Worm (Caenorhabditis elegans): ENCODE results near the gene chtb-3.

The chtb-3 gene

ce11 chrX:6311391-6311790 is 8.1 kb downstream of the chtb-3 start, which contains the start of gene npr-38:
TSS of gene npr-38 (plus strand) at chrX:6311691.
- TF ChIP-seq dmd-9 (GFP tag; IDR thresholded peaks at IDR 0.05) (no peak), ctbp-1 (GFP tag; IDR thresholded peaks at IDR 0.05) (no peak), F44E2.7 (GFP tag; IDR thresholded peaks at IDR 0.05) (no peak), ceh-28 (tag; optimal IDR thresholded peaks at IDR 0.05) (no peak), Y48G9A.11 (GFP tag; IDR thresholded peaks at IDR 0.05) (no peak), fkh-10 (GFP tag; optimal IDR thresholded peaks at IDR 0.05) (no peak), unc-62 (GFP tag; optimal IDR thresholded peaks at IDR 0.05 in 1 of 2) (no peak), unc-62 (tag; optimal IDR thresholded peaks at IDR 0.05) (no peak), pha-4 (GFP tag; IDR thresholded peaks at IDR 0.05) (no peak), pha-4 (tag; optimal IDR thresholded peaks at IDR 0.05) (no peak)

ce11 chrX:6299641-6300240 is 19.7 kb downstream of the chtb-3 start, which contains the start of gene cest-16:
TSS of gene cest-16 (plus strand) at chrX:6299942.
- TF ChIP-seq nhr-25 (tag; optimal IDR thresholded peaks at IDR 0.05; ENCODE audit: borderline replicate concordance, insufficient read depth) (no peak), daf-19 (GFP tag; conservative IDR thresholded peaks at IDR 0.05) (no peak), unc-62 (GFP tag; optimal IDR thresholded peaks at IDR 0.05 in 1 of 2) (peak in 1 of 2 experiments; percentile 86), unc-62 (tag; optimal IDR thresholded peaks at IDR 0.05) (no peak)

- peak; percentile 99 for TF ChIP-seq nhr-42 (GFP tag; IDR thresholded peaks at IDR 0.05)
- peak; percentile 72 for TF ChIP-seq skn-1 (tag; optimal IDR thresholded peaks at IDR 0.05)
- 0 out of 2 replicates have a peak, but pooled peaks have one; percentile 83 for TF ChIP-seq daf-8 (GFP tag; IDR thresholded peaks at IDR 0.05)
- peak; percentile 92 for TF ChIP-seq Y105C5A.15 (GFP tag; IDR thresholded peaks at IDR 0.05)
- peak; percentile 99 for TF ChIP-seq duxl-1 (tag; optimal IDR thresholded peaks at IDR 0.05; ENCODE audit: poor library complexity)
- peak; percentile 98 for TF ChIP-seq lin-13 (GFP tag; optimal IDR thresholded peaks at IDR 0.05)
- peak; percentile 98 for TF ChIP-seq mes-2 (tag; optimal IDR thresholded peaks at IDR 0.05; ENCODE audit: poor library complexity, severe bottlenecking)
- peak; percentile 99 for TF ChIP-seq zag-1 (tag; optimal IDR thresholded peaks at IDR 0.05)
- peak; percentile 28 for TF ChIP-seq daf-12 (tag; optimal IDR thresholded peaks at IDR 0.05)
- TF ChIP-seq zip-11 (GFP tag; IDR thresholded peaks at IDR 0.05), result 0 out of 2 replicates have a peak, but pooled peaks have one; percentile 38
- TF ChIP-seq egl-43 (GFP tag; IDR thresholded peaks at IDR 0.05), result peak; percentile 100
- peak; percentile 56 for TF ChIP-seq cey-2 (tag; optimal IDR thresholded peaks at IDR 0.05; ENCODE audit: borderline replicate concordance, insufficient read depth)
- TF ChIP-seq spr-3 (GFP tag; optimal IDR thresholded peaks at IDR 0.05), result peak; percentile 99
- peak; percentile 100 for TF ChIP-seq nhr-77 (tag; optimal IDR thresholded peaks at IDR 0.05)
- TF ChIP-seq nhr-102 (tag; optimal IDR thresholded peaks at IDR 0.05), result peak; percentile 100
- TF ChIP-seq unc-39 (tag; optimal IDR thresholded peaks at IDR 0.05), result no peak
- TF ChIP-seq D1046.2 (GFP tag; IDR thresholded peaks at IDR 0.05), result peak; percentile 95
- peak; percentile 62 for TF ChIP-seq snpc-4 (tag; optimal IDR thresholded peaks at IDR 0.05)
- TF ChIP-seq lim-7 (GFP tag; IDR thresholded peaks at IDR 0.05), result peak; percentile 53; the same call in 1 of the 2 replicates
- TF ChIP-seq ceh-32 (tag; optimal IDR thresholded peaks at IDR 0.05; ENCODE audit: poor library complexity), result peak; percentile 91
- TF ChIP-seq ztf-11 (tag; optimal IDR thresholded peaks at IDR 0.05), result peak; percentile 96
- peak; percentile 96 for TF ChIP-seq Y5F2A.4 (GFP tag; optimal IDR thresholded peaks at IDR 0.05)
- peak; percentile 65 to 98; a peak in 3 of 4 replicates for TF ChIP-seq madf-5 (GFP tag; IDR thresholded peaks at IDR 0.05)
- TF ChIP-seq lsy-2 (tag; optimal IDR thresholded peaks at IDR 0.05), result peak; percentile 96 to 97
- TF ChIP-seq lir-3 (tag; optimal IDR thresholded peaks at IDR 0.05), result peak; percentile 95
- peak; percentile 98 for TF ChIP-seq vab-7 (GFP tag; IDR thresholded peaks at IDR 0.05)
- TF ChIP-seq nhr-237 (tag; optimal IDR thresholded peaks at IDR 0.05), result peak; percentile 95
- TF ChIP-seq gei-8 (GFP tag; optimal IDR thresholded peaks at IDR 0.05), result peak; percentile 96
- peak; percentile 84 for TF ChIP-seq lin-39 (tag; optimal IDR thresholded peaks at IDR 0.05)
- TF ChIP-seq mxl-2 (GFP tag; conservative IDR thresholded peaks at IDR 0.05), result peak; percentile 91
- peak; percentile 97 for TF ChIP-seq lin-29 (GFP tag; IDR thresholded peaks at IDR 0.05)
- peak; percentile 80 for TF ChIP-seq lin-15B (tag; optimal IDR thresholded peaks at IDR 0.05)
- TF ChIP-seq nhr-25 (tag; optimal IDR thresholded peaks at IDR 0.05; ENCODE audit: borderline replicate concordance, insufficient read depth), result peak; percentile 98
- peak; percentile 96 for TF ChIP-seq ceh-28 (tag; optimal IDR thresholded peaks at IDR 0.05)
- TF ChIP-seq nhr-76 (tag; optimal IDR thresholded peaks at IDR 0.05), result peak; percentile 84
- peak; percentile 99 for TF ChIP-seq ceh-20 (GFP tag; IDR thresholded peaks at IDR 0.05)
Observed at ce11 chrX:6296402-6296844, 23.0 kb downstream of the chtb-3 start.
